Fruit fly (Drosophila melanogaster): ENCODE results near the gene CG32651.

- TF ChIP-seq CG8478 (optimal IDR thresholded peaks at IDR 0.05) (no peak), CTCF (optimal IDR thresholded peaks at IDR 0.05) (no peak)
Measured at dm6 chrX:12437099-12437498, 28.8 kb upstream of the CG32651 start.
